Fruit fly (Drosophila melanogaster): ENCODE data around the gene Cp19.

Gene Cp19

dm6 chr3L:8765969-8766538, 36.4 kb downstream of the Cp19 start (continued):
- TF ChIP-seq D19B (GFP tag; optimal IDR thresholded peaks at IDR 0.05) (peak; percentile 87), Fer2 (tag; optimal IDR thresholded peaks at IDR 0.05) (peak; percentile 59), CG10959 (GFP tag; IDR thresholded peaks at IDR 0.05) (peak; percentile 94), knrl (GFP tag; IDR thresholded peaks at IDR 0.05; ENCODE audit: partially characterized antibody) (peak; percentile 75), sisA (GFP tag; IDR thresholded peaks at IDR 0.05) (peak; percentile 98), Nf-YB (GFP tag; optimal IDR thresholded peaks at IDR 0.05) (peak; percentile 88), CG3995 (GFP tag; optimal IDR thresholded peaks at IDR 0.05) (peak; percentile 82), CG7928 (GFP tag; optimal IDR thresholded peaks at IDR 0.05) (peak; percentile 77), bbx (GFP tag; IDR thresholded peaks at IDR 0.05; ENCODE audit: partially characterized antibody) (peak; percentile 38; the same call in 1 of the 2 replicates), sima (GFP tag; optimal IDR thresholded peaks at IDR 0.05) (peak; percentile 65), tx (GFP tag; optimal IDR thresholded peaks at IDR 0.05) (peak; percentile 97), Jarid2 (GFP tag; optimal IDR thresholded peaks at IDR 0.05) (peak; percentile 97), CG14441 (GFP tag; IDR thresholded peaks at IDR 0.05) (peak; percentile 98), CG3847 (GFP tag; IDR thresholded peaks at IDR 0.05) (peak; percentile 98), CG13894 (tag; optimal IDR thresholded peaks at IDR 0.05) (peak; percentile 85), pnt (GFP tag; optimal IDR thresholded peaks at IDR 0.05) (peak; percentile 97), Six4 (GFP tag; optimal IDR thresholded peaks at IDR 0.05) (peak; percentile 97), pb (GFP tag; optimal IDR thresholded peaks at IDR 0.05) (peak; percentile 86), CG15011 (GFP tag; optimal IDR thresholded peaks at IDR 0.05) (peak; percentile 93), Nf-YA (GFP tag; IDR thresholded peaks at IDR 0.05) (peak; percentile 90), CG18619 (GFP tag; optimal IDR thresholded peaks at IDR 0.05) (peak; percentile 99), CG6254 (GFP tag; optimal IDR thresholded peaks at IDR 0.05) (peak; percentile 91), CG7839 (tag; optimal IDR thresholded peaks at IDR 0.05) (peak; percentile 99), Trl (optimal IDR thresholded peaks at IDR 0.05) (peak; percentile 56 to 79), Trl (GFP tag; optimal IDR thresholded peaks at IDR 0.05) (peak; percentile 95), BEAF-32 (GFP tag; optimal IDR thresholded peaks at IDR 0.05) (peak; percentile 31), CG1529 (GFP tag; optimal IDR thresholded peaks at IDR 0.05) (peak; percentile 99), Xrp1 (GFP tag; IDR thresholded peaks at IDR 0.05) (peak; percentile 98), Camta (GFP tag; optimal IDR thresholded peaks at IDR 0.05) (peak; percentile 91), nom (GFP tag; optimal IDR thresholded peaks at IDR 0.05) (peak; percentile 86), sens-2 (GFP tag; IDR thresholded peaks at IDR 0.05) (peak; percentile 90), CG13296 (GFP tag; optimal IDR thresholded peaks at IDR 0.05) (peak; percentile 96), CG1602 (GFP tag; optimal IDR thresholded peaks at IDR 0.05) (peak; percentile 98), CG12391 (tag; optimal IDR thresholded peaks at IDR 0.05) (peak; percentile 98), Dfd (GFP tag; optimal IDR thresholded peaks at IDR 0.05) (no peak), Hmx (GFP tag; optimal IDR thresholded peaks at IDR 0.05) (peak; percentile 86), trem (tag; optimal IDR thresholded peaks at IDR 0.05) (peak; percentile 93), fu2 (GFP tag; optimal IDR thresholded peaks at IDR 0.05) (peak; percentile 97), CG18764 (GFP tag; optimal IDR thresholded peaks at IDR 0.05) (peak; percentile 91), CG17568 (GFP tag; optimal IDR thresholded peaks at IDR 0.05) (peak; percentile 95), Med (GFP tag) (peak; percentile 98), CG2875 (GFP tag; optimal IDR thresholded peaks at IDR 0.05) (peak; percentile 97), CG2120 (GFP tag; optimal IDR thresholded peaks at IDR 0.05) (peak; percentile 99), sug (tag; optimal IDR thresholded peaks at IDR 0.05) (peak; percentile 97), tio (GFP tag; optimal IDR thresholded peaks at IDR 0.05) (peak; percentile 99), Opbp (GFP tag; IDR thresholded peaks at IDR 0.05; ENCODE audit: partially characterized antibody) (no peak), Spps (tag; optimal IDR thresholded peaks at IDR 0.05) (peak; percentile 94), CG33213 (GFP tag; optimal IDR thresholded peaks at IDR 0.05) (peak; percentile 86), Awh (GFP tag; IDR thresholded peaks at IDR 0.05) (peak; percentile 97), CG1024 (GFP tag; IDR thresholded peaks at IDR 0.05) (peak; percentile 91)
